Worm (Caenorhabditis elegans) whole organism, young adult: ENCODE data around the gene C04E6.8.
A peak's percentile ranks its signal among the peaks of the same experiment; 100 is the strongest.

ENCODE experiments used
- B0336.3 ChIP-seq: fragments of 200-800 bp; sonication (Bioruptor generic); IDR thresholded peaks from 2 replicates; pipeline ENCODE4 v1.3.6; 2022; ENCODE audit warnings: missing genetic modification characterization, missing compliant biosample characterization
- C17E4.6 ChIP-seq: fragments of 200-800 bp; sonication (Bioruptor generic); IDR thresholded peaks from 2 replicates; pipeline ENCODE4 v1.3.6; 2022; ENCODE audit warnings: missing genetic modification reagents, missing genetic modification characterization, missing compliant biosample characterization
- F37B4.10 ChIP-seq: fragments of 200-800 bp; sonication (Bioruptor generic); IDR thresholded peaks from 2 replicates; pipeline ENCODE4 v1.3.6; 2022; ENCODE audit warnings: missing genetic modification characterization, missing compliant biosample characterization
- K12H6.12 ChIP-seq: fragments of 200-800 bp; sonication (Bioruptor generic); optimal IDR thresholded peaks from 2 replicates; lab custom pipeline; 2018; ENCODE audit warnings: mild to moderate bottlenecking, missing genetic modification characterization, missing compliant biosample characterization
- Y53G8AR.9 ChIP-seq: fragments of 200-800 bp; sonication (Bioruptor generic); conservative IDR thresholded peaks from 2 replicates; pipeline ENCODE4 v1.3.6; 2022; ENCODE audit warnings: missing genetic modification reagents, missing genetic modification characterization, missing compliant biosample characterization
- Y56A3A.18 ChIP-seq: fragments of 200-800 bp; sonication (Bioruptor generic); IDR thresholded peaks from 2 replicates; pipeline ENCODE4 v1.3.6; 2022; ENCODE audit warnings: missing genetic modification reagents, missing genetic modification characterization, missing compliant biosample characterization
- Y95B8A.8 ChIP-seq: fragments of 200-800 bp; sonication (Bioruptor generic); IDR thresholded peaks from 2 replicates; pipeline ENCODE4 v1.3.6; 2022; ENCODE audit warnings: missing genetic modification reagents, missing genetic modification characterization, missing compliant biosample characterization
- akir-1 ChIP-seq: fragments of 200-800 bp; sonication (Bioruptor generic); optimal IDR thresholded peaks from 2 replicates; lab custom pipeline; 2018; ENCODE audit warnings: mild to moderate bottlenecking, missing genetic modification characterization, moderate library complexity, missing compliant biosample characterization
- ama-1 ChIP-seq, 3 experiments: fragments of 150-350 bp in 1 of 3; sonication (generic microtip) in 2 of 3; optimal IDR thresholded peaks; 2 replicates each; lab custom pipeline; 2014 to 2018; ENCODE audit warnings: missing biosample characterization in 2 of 3, missing genetic modification characterization in 2 of 3, missing genetic modification reagents in 2 of 3
- athp-1 ChIP-seq: sonication (generic microtip); optimal IDR thresholded peaks from 2 replicates; lab custom pipeline; 2017; ENCODE audit warnings: mild to moderate bottlenecking, missing genetic modification characterization, missing compliant biosample characterization
- attf-5 ChIP-seq: fragments of 200-800 bp; sonication (Bioruptor generic); optimal IDR thresholded peaks from 2 replicates; lab custom pipeline; 2018; ENCODE audit warnings: mild to moderate bottlenecking, missing genetic modification characterization, missing compliant biosample characterization
- ccch-3 ChIP-seq: fragments of 200-800 bp; sonication (Bioruptor generic); optimal IDR thresholded peaks from 2 replicates; lab custom pipeline; 2018; ENCODE audit warnings: mild to moderate bottlenecking, missing genetic modification characterization, missing compliant biosample characterization
- cebp-1 ChIP-seq, 2 experiments: fragments of 200-800 bp in 1 of 2; sonication (Bioruptor generic) in 1 of 2; sonication (generic microtip) in 1 of 2; IDR thresholded peaks in 1 of 2; optimal IDR thresholded peaks in 1 of 2; 2 replicates each; pipeline versions ENCODE4 v1.3.6 to Lab custom; 2017 to 2022; ENCODE audit warnings: missing compliant biosample characterization in 2 of 2, missing genetic modification characterization in 2 of 2, mild to moderate bottlenecking in 1 of 2, missing genetic modification reagents in 1 of 2, moderate library complexity in 1 of 2
- ceh-40 ChIP-seq: fragments of 200-800 bp; sonication (Bioruptor generic); IDR thresholded peaks from 2 replicates; pipeline ENCODE4 v1.3.6; 2022; ENCODE audit warnings: missing genetic modification characterization, missing compliant biosample characterization
- die-1 ChIP-seq: sonication (generic microtip); optimal IDR thresholded peaks from 2 replicates; lab custom pipeline; 2016; ENCODE audit warnings: missing genotype, mild to moderate bottlenecking, missing genetic modification characterization, missing compliant biosample characterization
- dox-1 ChIP-seq: fragments of 200-800 bp; sonication (Bioruptor generic); IDR thresholded peaks from 2 replicates; pipeline ENCODE4 v1.3.6; 2022; ENCODE audit warnings: missing genetic modification reagents, missing genetic modification characterization, missing compliant biosample characterization
- dpl-1 ChIP-seq: fragments of 150-350 bp; optimal IDR thresholded peaks from 2 replicates; lab custom pipeline; 2014; ENCODE audit warnings: missing biosample characterization, missing genetic modification reagents, missing genetic modification characterization
- egl-44 ChIP-seq: fragments of 200-800 bp; sonication (Bioruptor generic); IDR thresholded peaks from 2 replicates; pipeline ENCODE4 v1.3.6; 2022; ENCODE audit warnings: missing genetic modification reagents, missing genetic modification characterization, missing compliant biosample characterization
- egrh-3 ChIP-seq: fragments of 200-800 bp; sonication (Bioruptor generic); IDR thresholded peaks from 2 replicates; pipeline ENCODE4 v1.3.6; 2022; ENCODE audit warnings: missing genetic modification reagents, missing genetic modification characterization, missing compliant biosample characterization
- ekl-4 ChIP-seq: fragments of 200-800 bp; sonication (Bioruptor generic); IDR thresholded peaks from 2 replicates; pipeline ENCODE4 v1.3.6; 2022; ENCODE audit warnings: missing genetic modification reagents, missing genetic modification characterization, missing compliant biosample characterization
- hmg-1.2 ChIP-seq: fragments of 200-800 bp; sonication (Bioruptor generic); IDR thresholded peaks from 2 replicates; pipeline ENCODE4 v1.3.6; 2022; ENCODE audit warnings: missing genetic modification reagents, missing genetic modification characterization, missing compliant biosample characterization
- hrde-1 ChIP-seq: sonication (generic microtip); optimal IDR thresholded peaks from 2 replicates; lab custom pipeline; 2016; ENCODE audit warnings: missing genetic modification characterization, mild to moderate bottlenecking, missing compliant biosample characterization, moderate library complexity, missing genotype, missing genetic modification reagents, borderline replicate concordance
- hsf-1 ChIP-seq: fragments of 200-800 bp; sonication (Bioruptor generic); IDR thresholded peaks from 2 replicates; pipeline ENCODE4 v1.3.6; 2022; ENCODE audit warnings: missing genetic modification reagents, missing genetic modification characterization, missing compliant biosample characterization
- lag-1 ChIP-seq: fragments of 200-800 bp; sonication (Bioruptor generic); IDR thresholded peaks from 2 replicates; pipeline ENCODE4 v1.3.6; 2022; ENCODE audit warnings: missing genetic modification reagents, missing genetic modification characterization, missing compliant biosample characterization
- let-526 ChIP-seq: fragments of 200-800 bp; sonication (Bioruptor generic); IDR thresholded peaks from 2 replicates; pipeline ENCODE4 v1.3.6; 2022; ENCODE audit warnings: missing genetic modification reagents, missing genetic modification characterization, missing compliant biosample characterization
- let-607 ChIP-seq, 2 experiments: fragments of 200-800 bp in 1 of 2; sonication (Bioruptor generic) in 1 of 2; sonication (generic microtip) in 1 of 2; optimal IDR thresholded peaks; 2 replicates each; lab custom pipeline; 2016 to 2018; ENCODE audit warnings: mild to moderate bottlenecking in 2 of 2, missing compliant biosample characterization in 2 of 2, missing genetic modification characterization in 2 of 2, moderate library complexity in 2 of 2, missing genotype in 1 of 2
- lin-40 ChIP-seq: sonication (generic microtip); optimal IDR thresholded peaks from 2 replicates; lab custom pipeline; 2016; ENCODE audit warnings: missing genetic modification characterization, mild to moderate bottlenecking, missing compliant biosample characterization, missing genotype, missing genetic modification reagents
- lir-1 ChIP-seq: fragments of 200-800 bp; sonication (Bioruptor generic); conservative IDR thresholded peaks from 2 replicates; pipeline ENCODE4 v1.3.6; 2022; ENCODE audit warnings: missing genetic modification reagents, missing genetic modification characterization, missing compliant biosample characterization
- lsy-27 ChIP-seq: sonication (generic microtip); optimal IDR thresholded peaks from 2 replicates; lab custom pipeline; 2017; ENCODE audit warnings: missing genetic modification characterization, mild to moderate bottlenecking, missing compliant biosample characterization, antibody characterized with exemption, missing genotype, borderline replicate concordance; ENCODE audit not compliant: insufficient read depth
- mcd-1 ChIP-seq: fragments of 200-800 bp; sonication (Bioruptor generic); IDR thresholded peaks from 2 replicates; pipeline ENCODE4 v1.3.6; 2022; ENCODE audit warnings: missing genetic modification reagents, missing genetic modification characterization, missing compliant biosample characterization
- mxl-1 ChIP-seq: sonication (generic microtip); optimal IDR thresholded peaks from 2 replicates; lab custom pipeline; 2016; ENCODE audit warnings: missing genetic modification characterization, missing compliant biosample characterization
- nfya-2 ChIP-seq: fragments of 200-800 bp; sonication (Bioruptor generic); IDR thresholded peaks from 2 replicates; pipeline ENCODE4 v1.3.6; 2022; ENCODE audit warnings: missing genetic modification reagents, missing genetic modification characterization, missing compliant biosample characterization
- nhr-120 ChIP-seq: fragments of 200-800 bp; sonication (Bioruptor generic); IDR thresholded peaks from 2 replicates; pipeline ENCODE4 v1.3.6; 2022; ENCODE audit warnings: missing genetic modification characterization, missing compliant biosample characterization
- nhr-179 ChIP-seq: sonication (generic microtip); optimal IDR thresholded peaks from 2 replicates; lab custom pipeline; 2016; ENCODE audit warnings: mild to moderate bottlenecking, missing genetic modification characterization, missing compliant biosample characterization
- nhr-80 ChIP-seq: sonication (generic microtip); optimal IDR thresholded peaks from 2 replicates; lab custom pipeline; 2016; ENCODE audit warnings: missing genetic modification characterization, missing compliant biosample characterization
- nhr-90 ChIP-seq: sonication (generic microtip); optimal IDR thresholded peaks from 2 replicates; lab custom pipeline; 2016; ENCODE audit warnings: missing genotype, mild to moderate bottlenecking, missing genetic modification characterization, missing compliant biosample characterization
- pbrm-1 ChIP-seq: fragments of 200-800 bp; sonication (Bioruptor generic); IDR thresholded peaks from 2 replicates; pipeline ENCODE4 v1.3.6; 2022; ENCODE audit warnings: missing genetic modification reagents, missing genetic modification characterization, missing compliant biosample characterization
- rcor-1 ChIP-seq: fragments of 200-800 bp; sonication (Bioruptor generic); IDR thresholded peaks from 2 replicates; pipeline ENCODE4 v1.3.6; 2022; ENCODE audit warnings: missing genetic modification reagents, missing genetic modification characterization, missing compliant biosample characterization
- rec-8 ChIP-seq, 2 experiments: sonication (generic microtip); optimal IDR thresholded peaks; 2 replicates each; lab custom pipeline; 2016; ENCODE audit warnings: mild to moderate bottlenecking in 2 of 2, missing genetic modification characterization in 2 of 2, missing genetic modification reagents in 2 of 2, missing genotype in 2 of 2, missing biosample characterization in 1 of 2, missing compliant biosample characterization in 1 of 2, moderate library complexity in 1 of 2
- sea-2 ChIP-seq: fragments of 200-800 bp; sonication (Bioruptor generic); IDR thresholded peaks from 2 replicates; pipeline ENCODE4 v1.3.6; 2022; ENCODE audit warnings: missing genetic modification characterization, missing compliant biosample characterization
- snpc-1.1 ChIP-seq: sonication (generic microtip); optimal IDR thresholded peaks from 2 replicates; lab custom pipeline; 2017; ENCODE audit warnings: missing genetic modification characterization, mild to moderate bottlenecking, missing compliant biosample characterization, antibody characterized with exemption, moderate library complexity, missing genotype, missing genetic modification reagents; ENCODE audit not compliant: insufficient read depth
- snpc-4 ChIP-seq, 5 experiments: fragments of 150-350 bp in 1 of 5; sonication (generic microtip) in 4 of 5; optimal IDR thresholded peaks; 2 replicates each; lab custom pipeline; 2014 to 2018; ENCODE audit warnings: missing genetic modification characterization in 5 of 5, missing biosample characterization in 3 of 5, antibody characterized with exemption in 2 of 5, mild to moderate bottlenecking in 2 of 5, missing compliant biosample characterization in 2 of 5, missing genotype in 2 of 5, moderate library complexity in 2 of 5, missing genetic modification reagents in 1 of 5
- unc-130 ChIP-seq: sonication (generic microtip); optimal IDR thresholded peaks from 2 replicates; lab custom pipeline; 2016; ENCODE audit warnings: missing genetic modification reagents, missing genetic modification characterization, missing compliant biosample characterization
- ztf-22 ChIP-seq: fragments of 200-800 bp; sonication (Bioruptor generic); optimal IDR thresholded peaks from 2 replicates; lab custom pipeline; 2018; ENCODE audit warnings: mild to moderate bottlenecking, missing genetic modification characterization, moderate library complexity, missing compliant biosample characterization
- ztf-28 ChIP-seq: fragments of 200-800 bp; sonication (Bioruptor generic); IDR thresholded peaks from 2 replicates; pipeline ENCODE4 v1.3.6; 2022; ENCODE audit warnings: missing genetic modification reagents, missing genetic modification characterization, missing compliant biosample characterization

The C04E6.8 gene

ce11 chrV:5845669-5846189 lies 37.9 kb downstream of the C04E6.8 start, which contains the start of gene F26F12.3 (continued):
- TF ChIP-seq ama-1 (optimal IDR thresholded peaks at IDR 0.05; lab: Kevin White, UChicago) (no peak), ama-1 (GFP tag; optimal IDR thresholded peaks at IDR 0.05; lab: Kevin White, UChicago) (no peak), ccch-3 (GFP tag; lab: Kevin White, UChicago) (no peak), akir-1 (GFP tag; lab: Kevin White, UChicago) (no peak), lsy-27 (tag; lab: Kevin White, UChicago) (no peak), dox-1 (GFP tag; lab: Robert Waterston, UW) (peak; percentile 81), B0336.3 (GFP tag; lab: Robert Waterston, UW) (peak; percentile 66; the same call in 1 of the 2 replicates), mcd-1 (GFP tag; lab: Robert Waterston, UW) (peak; percentile 50; the same call in 1 of the 2 replicates), egrh-3 (GFP tag; lab: Robert Waterston, UW) (peak; percentile 62; the same call in 1 of the 2 replicates), egl-44 (peak; percentile 59; the same call in 1 of the 2 replicates), lag-1 (GFP tag; lab: Robert Waterston, UW) (no peak), nhr-80 (tag; lab: Kevin White, UChicago) (peak; percentile 99), snpc-4 (GFP tag; optimal IDR thresholded peaks at IDR 0.05; lab: Kevin White, UChicago) (peak; percentile 34), snpc-4 (tag; optimal IDR thresholded peaks at IDR 0.05; lab: Kevin White, UChicago) (peak; percentile 8 to 36 (median 18)), C17E4.6 (GFP tag; lab: Robert Waterston, UW) (no peak), nhr-120 (no peak), mxl-1 (tag; lab: Kevin White, UChicago) (no peak), ztf-22 (peak; percentile 45), let-607 (tag; optimal IDR thresholded peaks at IDR 0.05; lab: Kevin White, UChicago) (peak in 1 of 2 experiments; percentile 13), pbrm-1 (GFP tag; lab: Robert Waterston, UW) (peak; percentile 51; the same call in 1 of the 2 replicates), F37B4.10 (GFP tag; lab: Robert Waterston, UW) (no peak), athp-1 (tag; lab: Kevin White, UChicago) (peak; percentile 25), sea-2 (GFP tag; lab: Robert Waterston, UW) (0 out of 2 replicates have a peak, but pooled peaks have one; percentile 40), nhr-179 (tag; lab: Kevin White, UChicago) (no peak), Y53G8AR.9 (peak; percentile 49; the same call in 1 of the 2 replicates), dpl-1 (GFP tag; lab: Kevin White, UChicago) (no peak), rec-8 (tag; optimal IDR thresholded peaks at IDR 0.05; lab: Kevin White, UChicago) (no peak), ekl-4 (0 out of 2 replicates have a peak, but pooled peaks have one; percentile 20), ztf-28 (GFP tag; lab: Robert Waterston, UW) (no peak), hrde-1 (tag; lab: Kevin White, UChicago) (no peak), ceh-40 (no peak), cebp-1 (GFP tag; IDR thresholded peaks at IDR 0.05; lab: Robert Waterston, UW) (no peak), cebp-1 (tag; optimal IDR thresholded peaks at IDR 0.05; lab: Kevin White, UChicago) (peak; percentile 84), hmg-1.2 (peak; percentile 38; the same call in 1 of the 2 replicates), unc-130 (GFP tag; lab: Kevin White, UChicago) (no peak), hsf-1 (GFP tag; lab: Robert Waterston, UW) (no peak), snpc-1.1 (no peak), let-526 (GFP tag; lab: Robert Waterston, UW) (0 out of 2 replicates have a peak, but pooled peaks have one; percentile 39), Y56A3A.18 (GFP tag; lab: Robert Waterston, UW) (peak; percentile 66; the same call in 1 of the 2 replicates), die-1 (tag; lab: Kevin White, UChicago) (peak; percentile 47), rcor-1 (GFP tag; lab: Robert Waterston, UW) (no peak), attf-5 (GFP tag; lab: Kevin White, UChicago) (peak; percentile 66), lin-40 (peak; percentile 64), lir-1 (GFP tag; lab: Robert Waterston, UW) (peak; percentile 38; the same call in 1 of the 2 replicates), nhr-90 (tag; lab: Kevin White, UChicago) (peak; percentile 48), Y95B8A.8 (GFP tag; lab: Robert Waterston, UW) (no peak), K12H6.12 (tag; lab: Kevin White, UChicago) (peak; percentile 74), nfya-2 (no peak)
